Fruit fly (Drosophila melanogaster) whole organism, embryonic: Measurements from ENCODE around the gene Cpsf5.

Experiments used
- Atf3 ChIP-seq: fragments of 200-800 bp; sonication (Bioruptor generic); optimal IDR thresholded peaks from 3 replicates; lab custom pipeline; 2016; ENCODE audit warnings: missing biosample characterization, missing genetic modification characterization
- B-H1 ChIP-seq: fragments of 200-800 bp; sonication (Bioruptor generic); IDR thresholded peaks from 3 replicates; pipeline ENCODE4 v1.3.6; 2022; ENCODE audit warnings: missing biosample characterization, missing genetic modification characterization
- Bdp1 ChIP-seq: fragments of 200-800 bp; sonication (Bioruptor generic); optimal IDR thresholded peaks from 3 replicates; lab custom pipeline; 2016; ENCODE audit warnings: missing biosample characterization, missing genetic modification characterization
- BtbVII ChIP-seq: fragments of 200-800 bp; sonication (Bioruptor generic); optimal IDR thresholded peaks from 3 replicates; lab custom pipeline; 2017; ENCODE audit warnings: missing biosample characterization, mild to moderate bottlenecking, missing genetic modification characterization
- CG10209 ChIP-seq: fragments of 200-800 bp; sonication (Bioruptor generic); optimal IDR thresholded peaks from 3 replicates; lab custom pipeline; 2017; ENCODE audit warnings: missing biosample characterization, mild to moderate bottlenecking, missing genetic modification characterization, missing genetic modification reagents
- CG11398 ChIP-seq: fragments of 200-800 bp; sonication (Bioruptor generic); optimal IDR thresholded peaks from 2 replicates; lab custom pipeline; 2016; ENCODE audit warnings: missing biosample characterization, missing genetic modification characterization
- CG11504 ChIP-seq: fragments of 200-800 bp; sonication (Bioruptor generic); optimal IDR thresholded peaks from 3 replicates; lab custom pipeline; 2019; ENCODE audit warnings: missing biosample characterization, mild to moderate bottlenecking, missing genetic modification characterization, moderate library complexity
- CG11723 ChIP-seq: fragments of 200-800 bp; sonication (Bioruptor generic); optimal IDR thresholded peaks from 2 replicates; lab custom pipeline; 2017; ENCODE audit warnings: missing biosample characterization, mild to moderate bottlenecking, missing genetic modification characterization
- CG12769 ChIP-seq: fragments of 200-800 bp; sonication (Bioruptor generic); optimal IDR thresholded peaks from 2 replicates; lab custom pipeline; 2019; ENCODE audit warnings: missing biosample characterization, mild to moderate bottlenecking, missing genetic modification characterization, moderate library complexity
- CG14014 ChIP-seq: fragments of 200-800 bp; sonication (Bioruptor generic); IDR thresholded peaks from 2 replicates; pipeline ENCODE4 v1.3.6; 2022; ENCODE audit warnings: missing biosample characterization, missing genetic modification characterization
- CG15479 ChIP-seq: fragments of 200-800 bp; sonication (Bioruptor generic); optimal IDR thresholded peaks from 3 replicates; lab custom pipeline; 2019; ENCODE audit warnings: missing biosample characterization, mild to moderate bottlenecking, missing genetic modification characterization, moderate library complexity
- CG15601 ChIP-seq: fragments of 200-800 bp; sonication (Bioruptor generic); optimal IDR thresholded peaks from 3 replicates; lab custom pipeline; 2019; ENCODE audit warnings: missing biosample characterization, mild to moderate bottlenecking, missing genetic modification characterization, moderate library complexity
- CG17568 ChIP-seq: fragments of 200-800 bp; sonication (Bioruptor generic); optimal IDR thresholded peaks from 2 replicates; lab custom pipeline; 2018; ENCODE audit warnings: missing biosample characterization, mild to moderate bottlenecking, missing genetic modification characterization, moderate library complexity
- CG3281 ChIP-seq: fragments of 200-800 bp; sonication (Bioruptor generic); optimal IDR thresholded peaks from 3 replicates; lab custom pipeline; 2017; ENCODE audit warnings: missing biosample characterization, mild to moderate bottlenecking, missing genetic modification characterization
- CG3407 ChIP-seq: fragments of 200-800 bp; sonication (Bioruptor generic); optimal IDR thresholded peaks from 2 replicates; lab custom pipeline; 2018; ENCODE audit warnings: missing biosample characterization, mild to moderate bottlenecking, missing genetic modification characterization
- CG3838 ChIP-seq: fragments of 200-800 bp; sonication (Bioruptor generic); optimal IDR thresholded peaks from 3 replicates; lab custom pipeline; 2016; ENCODE audit warnings: missing biosample characterization, missing genetic modification characterization
- CG5953 ChIP-seq: fragments of 200-800 bp; sonication (Bioruptor generic); IDR thresholded peaks from 2 replicates; pipeline ENCODE4 v1.3.6; 2022; ENCODE audit warnings: missing biosample characterization, missing genetic modification characterization
- CG9437 ChIP-seq: fragments of 200-800 bp; sonication (Bioruptor generic); optimal IDR thresholded peaks from 2 replicates; lab custom pipeline; 2018; ENCODE audit warnings: missing biosample characterization, mild to moderate bottlenecking, missing genetic modification characterization
- CkIIα-i1 ChIP-seq: fragments of 200-800 bp; sonication (Bioruptor generic); IDR thresholded peaks from 2 replicates; pipeline ENCODE4 v1.3.6; 2022; ENCODE audit warnings: missing biosample characterization, missing genetic modification characterization
- CoRest ChIP-seq: fragments of 200-800 bp; sonication (Bioruptor generic); optimal IDR thresholded peaks from 3 replicates; lab custom pipeline; 2018; ENCODE audit warnings: missing biosample characterization, mild to moderate bottlenecking, missing genetic modification characterization, moderate library complexity
- Dad ChIP-seq: fragments of 200-800 bp; sonication (Bioruptor generic); optimal IDR thresholded peaks from 3 replicates; lab custom pipeline; 2016; ENCODE audit warnings: missing biosample characterization, missing genetic modification characterization
- Dfd ChIP-seq, 2 experiments: fragments of >200 bp; optimal IDR thresholded peaks; 2 replicates each; lab custom pipeline; 2017; ENCODE audit warnings: missing biosample characterization in 2 of 2, missing genetic modification characterization in 2 of 2
- ERR ChIP-seq: fragments of 200-800 bp; sonication (Bioruptor generic); optimal IDR thresholded peaks from 2 replicates; lab custom pipeline; 2016; ENCODE audit warnings: missing biosample characterization, missing genetic modification characterization
- GATAe ChIP-seq: fragments of 200-800 bp; sonication (Bioruptor generic); conservative IDR thresholded peaks from 2 replicates; pipeline ENCODE4 v1.3.6; 2022; ENCODE audit warnings: missing biosample characterization, missing genetic modification characterization
- H2.0 ChIP-seq: fragments of 200-800 bp; sonication (Bioruptor generic); IDR thresholded peaks from 2 replicates; pipeline ENCODE4 v1.3.6; 2022; ENCODE audit warnings: missing biosample characterization, missing genetic modification characterization
- HmgZ ChIP-seq: fragments of 200-800 bp; sonication (Bioruptor generic); optimal IDR thresholded peaks from 2 replicates; lab custom pipeline; 2018; ENCODE audit warnings: missing biosample characterization, mild to moderate bottlenecking, missing genetic modification characterization
- Hr51 ChIP-seq, 2 experiments: fragments of 200-800 bp; sonication (Bioruptor generic); optimal IDR thresholded peaks; 2 replicates in 1 of 2; 3 replicates in 1 of 2; lab custom pipeline; 2016 to 2018; ENCODE audit warnings: missing biosample characterization in 2 of 2, missing genetic modification characterization in 2 of 2, mild to moderate bottlenecking in 1 of 2, moderate library complexity in 1 of 2
- Hr78 ChIP-seq, 2 experiments: fragments of 200-800 bp in 1 of 2; fragments of >200 bp in 1 of 2; sonication (Bioruptor generic) in 1 of 2; optimal IDR thresholded peaks; 2 replicates each; lab custom pipeline; 2017 to 2019; ENCODE audit warnings: missing biosample characterization in 2 of 2, missing genetic modification characterization in 2 of 2, mild to moderate bottlenecking in 1 of 2, moderate library complexity in 1 of 2
- Jarid2 ChIP-seq: fragments of 200-800 bp; sonication (Bioruptor generic); optimal IDR thresholded peaks from 3 replicates; lab custom pipeline; 2017; ENCODE audit warnings: mild to moderate bottlenecking, missing biosample characterization, missing genetic modification reagents, missing genetic modification characterization
- NC2α ChIP-seq: fragments of 200-800 bp; sonication (Bioruptor generic); optimal IDR thresholded peaks from 2 replicates; lab custom pipeline; 2016; ENCODE audit warnings: missing biosample characterization, missing genetic modification characterization
- NC2β ChIP-seq: fragments of 200-800 bp; sonication (Bioruptor generic); optimal IDR thresholded peaks from 2 replicates; lab custom pipeline; 2016; ENCODE audit warnings: missing biosample characterization, missing genetic modification characterization
- Neu2 ChIP-seq: fragments of 200-800 bp; sonication (Bioruptor generic); optimal IDR thresholded peaks from 3 replicates; lab custom pipeline; 2016; ENCODE audit warnings: missing biosample characterization, missing genetic modification characterization, borderline replicate concordance
- Six4 ChIP-seq: fragments of 200-800 bp; sonication (Bioruptor generic); optimal IDR thresholded peaks from 2 replicates; lab custom pipeline; 2016; ENCODE audit warnings: missing biosample characterization, missing genetic modification characterization
- Sry-β ChIP-seq: fragments of 200-800 bp; sonication (Bioruptor generic); optimal IDR thresholded peaks from 2 replicates; lab custom pipeline; 2018; ENCODE audit warnings: missing biosample characterization, mild to moderate bottlenecking, missing genetic modification characterization, moderate library complexity
- ab ChIP-seq: fragments of 200-800 bp; sonication (Bioruptor generic); optimal IDR thresholded peaks from 2 replicates; lab custom pipeline; 2016; ENCODE audit warnings: missing biosample characterization, missing genetic modification characterization
- ash1 ChIP-seq: fragments of 200-800 bp; sonication (Bioruptor generic); optimal IDR thresholded peaks from 2 replicates; lab custom pipeline; 2018; ENCODE audit warnings: missing biosample characterization, mild to moderate bottlenecking, missing genetic modification characterization
- ato ChIP-seq: fragments of 200-800 bp; sonication (Bioruptor generic); IDR thresholded peaks from 2 replicates; pipeline ENCODE4 v1.3.6; 2022; ENCODE audit warnings: missing biosample characterization, missing genetic modification characterization; ENCODE audit not compliant: partially characterized antibody
- ci ChIP-seq: fragments of 200-800 bp; sonication (Bioruptor generic); IDR thresholded peaks from 3 replicates; pipeline ENCODE4 v1.3.6; 2022; ENCODE audit warnings: missing biosample characterization, missing genetic modification characterization
- emc ChIP-seq: fragments of 200-800 bp; sonication (Bioruptor generic); optimal IDR thresholded peaks from 2 replicates; lab custom pipeline; 2016; ENCODE audit warnings: missing biosample characterization, missing genetic modification characterization
- fu2 ChIP-seq: fragments of 200-800 bp; sonication (Bioruptor generic); optimal IDR thresholded peaks from 2 replicates; lab custom pipeline; 2016; ENCODE audit warnings: missing biosample characterization, missing genetic modification characterization
- insv ChIP-seq, 2 experiments: fragments of 200-800 bp; sonication (Bioruptor generic); optimal IDR thresholded peaks; 3 replicates each; lab custom pipeline; 2016 to 2018; ENCODE audit warnings: missing biosample characterization in 2 of 2, missing genetic modification characterization in 2 of 2
- mld ChIP-seq: fragments of 200-800 bp; sonication (Bioruptor generic); IDR thresholded peaks from 3 replicates; pipeline ENCODE4 v1.3.6; 2022; ENCODE audit warnings: missing biosample characterization, missing genetic modification characterization; ENCODE audit not compliant: partially characterized antibody
- pan ChIP-seq, 4 experiments: fragments of >200 bp in 3 of 4; fragments of 200-800 bp in 1 of 4; sonication (Bioruptor generic) in 1 of 4; optimal IDR thresholded peaks in 3 of 4; IDR thresholded peaks in 1 of 4; 2 replicates each; pipeline versions ENCODE4 v1.3.6 to Lab custom; 2017 to 2022; ENCODE audit warnings: missing biosample characterization in 2 of 4, missing genetic modification characterization in 2 of 4, mixed read lengths in 1 of 4
- ranshi ChIP-seq: fragments of 200-800 bp; sonication (Bioruptor generic); IDR thresholded peaks from 2 replicates; pipeline ENCODE4 v1.3.6; 2022; ENCODE audit warnings: missing biosample characterization, missing genetic modification characterization
- rib ChIP-seq: fragments of 200-800 bp; sonication (Bioruptor generic); IDR thresholded peaks from 2 replicates; pipeline ENCODE4 v1.3.6; 2022; ENCODE audit warnings: missing biosample characterization, missing genetic modification characterization
- sc ChIP-seq, 3 experiments: fragments of >200 bp in 2 of 3; fragments of 200-800 bp in 1 of 3; sonication (Bioruptor generic) in 1 of 3; optimal IDR thresholded peaks; 2 replicates in 2 of 3; 3 replicates in 1 of 3; lab custom pipeline; 2017; ENCODE audit warnings: mild to moderate bottlenecking in 1 of 3, missing biosample characterization in 1 of 3, missing genetic modification characterization in 1 of 3, missing genetic modification reagents in 1 of 3
- schlank ChIP-seq: fragments of 200-800 bp; sonication (Bioruptor generic); optimal IDR thresholded peaks from 2 replicates; lab custom pipeline; 2018; ENCODE audit warnings: missing biosample characterization, mild to moderate bottlenecking, missing genetic modification characterization
- sim ChIP-seq: fragments of 200-800 bp; sonication (Bioruptor generic); IDR thresholded peaks from 2 replicates; pipeline ENCODE4 v1.3.6; 2022; ENCODE audit warnings: missing biosample characterization, missing genetic modification characterization
- sna ChIP-seq: fragments of 200-800 bp; sonication (Bioruptor generic); IDR thresholded peaks from 2 replicates; pipeline ENCODE4 v1.3.6; 2022; ENCODE audit warnings: missing biosample characterization, missing genetic modification characterization; ENCODE audit not compliant: partially characterized antibody
- ttk ChIP-seq: fragments of 200-800 bp; sonication (Bioruptor generic); IDR thresholded peaks from 2 replicates; pipeline ENCODE4 v2.1.2; 2022; ENCODE audit warnings: missing biosample characterization, missing genetic modification characterization

Cpsf5 gene

DNA sequence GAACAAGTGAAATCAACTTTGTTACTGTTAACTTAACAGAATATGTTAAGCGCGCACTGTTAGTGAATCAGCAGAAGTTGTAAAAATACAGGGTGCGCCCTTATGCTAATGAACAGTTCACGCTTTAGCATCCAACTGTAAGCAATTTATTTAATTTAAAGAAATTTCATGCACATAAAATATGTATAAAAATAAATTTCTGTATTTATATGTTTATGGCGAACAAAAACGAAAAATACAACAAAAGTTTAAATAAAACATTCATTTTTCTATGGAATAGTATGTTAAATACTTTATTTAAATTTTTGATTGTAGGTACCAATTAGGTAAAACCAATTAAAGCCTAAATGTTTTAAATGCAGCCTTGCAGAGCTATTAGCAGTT, 13.7 kb downstream of the Cpsf5 start (continued):
- no peak for TF ChIP-seq insv (GFP tag; optimal IDR thresholded peaks at IDR 0.05; lab: Kevin White, UChicago)
- TF ChIP-seq CG11398 (GFP tag; lab: Kevin White, UChicago) = no peak
- TF ChIP-seq CG9437 (GFP tag; lab: Kevin White, UChicago) = peak; percentile 38
- TF ChIP-seq ranshi (GFP tag; lab: Robert Waterston, UW) = 0 out of 2 replicates have a peak, but pooled peaks have one; percentile 7
- TF ChIP-seq emc (GFP tag; lab: Kevin White, UChicago) = no peak
- no peak for TF ChIP-seq mld
- no peak for TF ChIP-seq Atf3 (GFP tag; lab: Kevin White, UChicago)
- no peak for TF ChIP-seq ato (GFP tag; lab: Robert Waterston, UW)
- peak; percentile 39 for TF ChIP-seq CG3281 (GFP tag; lab: Kevin White, UChicago)
- no peak for TF ChIP-seq ttk (GFP tag; lab: Robert Waterston, UW)
- TF ChIP-seq CG15479 (GFP tag; lab: Kevin White, UChicago) = no peak
- TF ChIP-seq ab = no peak
- TF ChIP-seq CG15601 = peak; percentile 39
- TF ChIP-seq Dad (GFP tag; lab: Kevin White, UChicago) = no peak
- TF ChIP-seq CG5953 (GFP tag; lab: Robert Waterston, UW) = no peak
- TF ChIP-seq CG11723 = peak; percentile 2
- no peak for TF ChIP-seq NC2β (GFP tag; lab: Kevin White, UChicago)
- no peak for TF ChIP-seq Bdp1 (GFP tag; lab: Kevin White, UChicago)
- TF ChIP-seq CoRest (tag; lab: Kevin White, UChicago) = peak; percentile 32
- no peak for TF ChIP-seq Neu2 (GFP tag; lab: Kevin White, UChicago)
- TF ChIP-seq ash1 = no peak
- peak; percentile 37; the same call in 1 of the 2 replicates for TF ChIP-seq CG14014 (GFP tag; lab: Robert Waterston, UW)
- TF ChIP-seq CG10209 = peak; percentile 19
- TF ChIP-seq sim (GFP tag; lab: Robert Waterston, UW) = no peak
- TF ChIP-seq Dfd (GFP tag; optimal IDR thresholded peaks at IDR 0.05; lab: Kevin White, UChicago) = no peak
- TF ChIP-seq GATAe (GFP tag; lab: Robert Waterston, UW) = no peak
- TF ChIP-seq ERR (GFP tag; lab: Kevin White, UChicago) = no peak
- no peak for TF ChIP-seq HmgZ (tag; lab: Kevin White, UChicago)
- peak; percentile 64 for TF ChIP-seq CG11504 (tag; lab: Kevin White, UChicago)
- no peak for TF ChIP-seq CG3838 (GFP tag; lab: Kevin White, UChicago)
- TF ChIP-seq B-H1 = no peak; the same call in 2 of the 3 replicates
- TF ChIP-seq BtbVII (GFP tag; lab: Kevin White, UChicago) = peak; percentile 34
- no peak for TF ChIP-seq ci (GFP tag; lab: Robert Waterston, UW)
- peak; percentile 42 for TF ChIP-seq CG17568 (GFP tag; lab: Kevin White, UChicago)
- TF ChIP-seq schlank (tag; lab: Kevin White, UChicago) = no peak
- no peak for TF ChIP-seq H2.0
- no peak for TF ChIP-seq pan (optimal IDR thresholded peaks at IDR 0.05; lab: Kevin White, UChicago)
- peak in 1 of 2 experiments; percentile 53 for TF ChIP-seq pan (GFP tag; optimal IDR thresholded peaks at IDR 0.05 in 1 of 2, IDR thresholded peaks at IDR 0.05 in 1 of 2)
- TF ChIP-seq Six4 (GFP tag; lab: Kevin White, UChicago) = no peak
- TF ChIP-seq sc (optimal IDR thresholded peaks at IDR 0.05; lab: Kevin White, UChicago) = no peak
- no peak for TF ChIP-seq sc (GFP tag; optimal IDR thresholded peaks at IDR 0.05; lab: Kevin White, UChicago)
- no peak for TF ChIP-seq CkIIα-i1 (GFP tag; lab: Robert Waterston, UW)
- TF ChIP-seq NC2α = no peak
- no peak for TF ChIP-seq Jarid2 (GFP tag; lab: Kevin White, UChicago)
- TF ChIP-seq CG3407 (GFP tag; lab: Kevin White, UChicago) = no peak
- no peak for TF ChIP-seq Sry-β (GFP tag; lab: Kevin White, UChicago)
- TF ChIP-seq Hr51 (GFP tag; optimal IDR thresholded peaks at IDR 0.05; lab: Kevin White, UChicago) = peak in 1 of 2 experiments; percentile 71
- TF ChIP-seq Hr78 (GFP tag; optimal IDR thresholded peaks at IDR 0.05; lab: Kevin White, UChicago) = no peak
- no peak for TF ChIP-seq fu2 (GFP tag; lab: Kevin White, UChicago)
- TF ChIP-seq sna (GFP tag; lab: Robert Waterston, UW) = no peak
- no peak for TF ChIP-seq rib
- TF ChIP-seq CG12769 (tag; lab: Kevin White, UChicago) = no peak
